Fruit fly (Drosophila melanogaster) whole organism, wandering third instar larva: ENCODE results near the gene Rsph3.

Experiments used
- Abd-B ChIP-seq: fragments of >200 bp; optimal IDR thresholded peaks from 2 replicates; lab custom pipeline; 2017; ENCODE audit warnings: missing biosample characterization, missing genetic modification characterization
- CG32264 ChIP-seq: fragments of 200-800 bp; sonication (Bioruptor generic); optimal IDR thresholded peaks from 2 replicates; lab custom pipeline; 2016; ENCODE audit warnings: missing biosample characterization, missing genetic modification characterization
- CG9705 ChIP-seq: fragments of 200-800 bp; sonication (Bioruptor generic); optimal IDR thresholded peaks from 2 replicates; lab custom pipeline; 2018; ENCODE audit warnings: missing biosample characterization, mild to moderate bottlenecking, missing genetic modification characterization
- CrebA ChIP-seq: fragments of 200-800 bp; sonication (Bioruptor generic); optimal IDR thresholded peaks from 2 replicates; lab custom pipeline; 2016; ENCODE audit warnings: missing biosample characterization, mild to moderate bottlenecking, missing genetic modification characterization, borderline replicate concordance
- Dfd ChIP-seq: fragments of >200 bp; optimal IDR thresholded peaks from 2 replicates; lab custom pipeline; 2017; ENCODE audit warnings: missing biosample characterization, missing genetic modification characterization
- GATAd ChIP-seq: sonication (Bioruptor generic); optimal IDR thresholded peaks from 2 replicates; lab custom pipeline; 2016; ENCODE audit warnings: missing biosample characterization, missing genetic modification characterization
- HLH106 ChIP-seq: fragments of 200-800 bp; optimal IDR thresholded peaks from 3 replicates; lab custom pipeline; 2019; ENCODE audit warnings: missing biosample characterization, mild to moderate bottlenecking, missing genetic modification characterization, moderate library complexity
- Hnf4 ChIP-seq: fragments of 200-800 bp; sonication (Bioruptor generic); optimal IDR thresholded peaks from 2 replicates; lab custom pipeline; 2016; ENCODE audit warnings: missing biosample characterization, mild to moderate bottlenecking, missing genetic modification characterization
- Hr83 ChIP-seq: fragments of 200-300 bp; sonication (Bioruptor generic); optimal IDR thresholded peaks from 2 replicates; lab custom pipeline; 2016; ENCODE audit warnings: missing biosample characterization, mild to moderate bottlenecking, missing genetic modification characterization, moderate library complexity; ENCODE audit not compliant: poor library complexity, severe bottlenecking
- Jra ChIP-seq: sonication (Bioruptor generic); optimal IDR thresholded peaks from 2 replicates; lab custom pipeline; 2016; ENCODE audit warnings: missing biosample characterization, missing genetic modification characterization
- Mio ChIP-seq: sonication (Bioruptor generic); optimal IDR thresholded peaks from 2 replicates; lab custom pipeline; 2016; ENCODE audit warnings: missing biosample characterization, missing genetic modification characterization
- N ChIP-seq: fragments of >200 bp; optimal IDR thresholded peaks from 2 replicates; lab custom pipeline; 2018; ENCODE audit warnings: missing biosample characterization, missing external identifiers, missing genetic modification characterization
- Rel ChIP-seq, 2 experiments: fragments of 200-800 bp; sonication (Bioruptor generic) in 1 of 2; optimal IDR thresholded peaks; 2 replicates in 1 of 2; 3 replicates in 1 of 2; lab custom pipeline; 2016 to 2019; ENCODE audit warnings: mild to moderate bottlenecking in 2 of 2, missing biosample characterization in 2 of 2, missing genetic modification characterization in 2 of 2, moderate library complexity in 1 of 2
- Sp1 ChIP-seq: fragments of 200-800 bp; sonication (Bioruptor generic); optimal IDR thresholded peaks from 3 replicates; lab custom pipeline; 2019; ENCODE audit warnings: missing biosample characterization, mild to moderate bottlenecking, missing genetic modification characterization, moderate library complexity
- Vsx2 ChIP-seq: fragments of 200-300, 225-300 bp; sonication (Bioruptor generic); optimal IDR thresholded peaks from 2 replicates; lab custom pipeline; 2018; ENCODE audit warnings: missing biosample characterization, missing genetic modification characterization; ENCODE audit not compliant: partially characterized antibody
- br ChIP-seq: fragments of 200-800 bp; sonication (Bioruptor generic); optimal IDR thresholded peaks from 2 replicates; lab custom pipeline; 2016; ENCODE audit warnings: missing biosample characterization, missing genetic modification characterization
- brk ChIP-seq: fragments of 200-800 bp; sonication (Bioruptor generic); optimal IDR thresholded peaks from 2 replicates; lab custom pipeline; 2016; ENCODE audit warnings: missing biosample characterization, mild to moderate bottlenecking, missing genetic modification characterization
- dl ChIP-seq, 2 experiments: fragments of 175-275, 200-275 bp in 1 of 2; fragments of 200-275 bp in 1 of 2; sonication (Bioruptor generic); optimal IDR thresholded peaks; lab custom pipeline; 2018; ENCODE audit warnings: mild to moderate bottlenecking in 2 of 2, missing biosample characterization in 2 of 2, missing genetic modification characterization in 2 of 2, moderate library complexity in 2 of 2; ENCODE audit not compliant: partially characterized antibody in 2 of 2, insufficient read depth in 1 of 2
- dmrt93B ChIP-seq: fragments of 200-800 bp; sonication (Bioruptor generic); optimal IDR thresholded peaks from 2 replicates; lab custom pipeline; 2018; ENCODE audit warnings: missing biosample characterization, mild to moderate bottlenecking, missing genetic modification characterization
- dsf ChIP-seq: sonication (Bioruptor generic); optimal IDR thresholded peaks from 2 replicates; lab custom pipeline; 2016; ENCODE audit warnings: missing biosample characterization, missing genetic modification characterization, borderline replicate concordance
- ey ChIP-seq: fragments of 200-800 bp; sonication (Bioruptor generic); optimal IDR thresholded peaks from 2 replicates; lab custom pipeline; 2016; ENCODE audit warnings: missing biosample characterization, missing genetic modification characterization
- foxo ChIP-seq, 2 experiments: fragments of 200-800 bp; sonication (Bioruptor generic); optimal IDR thresholded peaks; 2 replicates in 1 of 2; 3 replicates in 1 of 2; lab custom pipeline; 2016 to 2017; ENCODE audit warnings: missing biosample characterization in 2 of 2, missing genetic modification characterization in 2 of 2
- fru ChIP-seq: fragments of 200-800 bp; sonication (Bioruptor generic); optimal IDR thresholded peaks from 3 replicates; lab custom pipeline; 2016; ENCODE audit warnings: missing biosample characterization, mild to moderate bottlenecking, missing genetic modification characterization
- jim ChIP-seq: fragments of 175-275, 200-325 bp; sonication (Bioruptor generic); optimal IDR thresholded peaks from 2 replicates; lab custom pipeline; 2016; ENCODE audit warnings: missing biosample characterization, mild to moderate bottlenecking, missing genetic modification characterization
- lola ChIP-seq: fragments of >200 bp; optimal IDR thresholded peaks from 2 replicates; lab custom pipeline; 2017; ENCODE audit warnings: missing biosample characterization, missing genetic modification characterization
- pan ChIP-seq: fragments of >200 bp; optimal IDR thresholded peaks from 2 replicates; lab custom pipeline; 2017
- rgr ChIP-seq: fragments of 200-800 bp; sonication (Bioruptor generic); optimal IDR thresholded peaks from 3 replicates; lab custom pipeline; 2016; ENCODE audit warnings: missing biosample characterization, mild to moderate bottlenecking, missing genetic modification characterization
- tai ChIP-seq: sonication (Bioruptor generic); optimal IDR thresholded peaks from 2 replicates; lab custom pipeline; 2016; ENCODE audit warnings: missing biosample characterization, missing genetic modification characterization
- usp ChIP-seq: fragments of >200 bp; optimal IDR thresholded peaks from 2 replicates; lab custom pipeline; 2017; ENCODE audit warnings: missing biosample characterization, missing genetic modification characterization
- woc ChIP-seq: sonication (Bioruptor generic); optimal IDR thresholded peaks from 2 replicates; lab custom pipeline; 2016; ENCODE audit warnings: missing biosample characterization, mild to moderate bottlenecking, missing genetic modification characterization

Rsph3 gene

DNA sequence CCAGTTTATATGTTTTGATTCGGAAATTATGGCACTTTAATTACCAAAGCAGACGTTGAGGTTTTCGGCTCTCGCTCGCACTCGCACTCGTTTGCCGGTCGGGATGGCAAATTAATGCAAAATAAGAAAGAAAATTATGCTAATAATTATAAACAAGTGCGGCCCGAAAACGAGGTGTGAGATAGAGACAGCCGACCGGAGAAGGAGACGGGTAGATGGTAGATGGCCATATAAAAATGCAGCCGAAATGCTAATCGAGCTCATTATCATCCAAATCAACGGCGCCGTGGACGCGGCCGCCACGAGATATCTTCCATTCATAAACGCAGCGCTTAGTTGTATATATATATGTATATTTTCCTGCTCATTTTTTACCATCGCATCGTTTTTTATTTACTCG lies 24.5 kb upstream of the Rsph3 start:
- TF ChIP-seq dmrt93B (GFP tag; lab: Kevin White, UChicago) (no peak), N (GFP tag; lab: Kevin White, UChicago) (no peak)
- TF ChIP-seq, all 38 proteins: peak for 0

dm6 chr3L:6784635-6785606 lies 21.9 kb upstream of the Rsph3 start:
- TF ChIP-seq Jra (no peak), woc (no peak), ey (no peak), br (GFP tag; lab: Kevin White, UChicago) (no peak), dmrt93B (GFP tag; lab: Kevin White, UChicago) (no peak), Dfd (GFP tag; lab: Kevin White, UChicago) (no peak), Hnf4 (no peak)

dm6 chr3L:6783403-6783802 lies 20.4 kb upstream of the Rsph3 start:
- TF ChIP-seq Hr83 (GFP tag; lab: Kevin White, UChicago): no peak

DNA sequence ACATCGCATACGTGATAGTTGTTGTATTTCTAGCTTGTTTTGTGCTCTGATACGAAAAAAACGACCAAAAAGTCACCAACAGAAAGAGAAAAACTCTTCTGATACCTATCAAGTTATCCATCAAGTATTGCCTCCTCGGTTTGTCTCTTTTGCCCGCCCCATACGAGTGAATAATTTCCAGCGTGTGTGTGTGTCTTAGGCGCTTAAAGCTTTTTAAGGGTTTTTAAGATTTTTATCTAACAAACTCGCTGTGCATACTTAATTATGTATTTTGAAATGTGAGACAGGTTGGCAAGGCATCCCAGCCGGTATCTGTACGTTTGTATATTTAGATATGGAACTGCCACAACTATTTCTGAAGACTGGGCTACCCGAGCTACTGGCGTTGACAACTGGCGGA lies 16.4 kb upstream of the Rsph3 start:
- TF ChIP-seq ey (no peak), Rel (GFP tag; optimal IDR thresholded peaks at IDR 0.05; lab: Kevin White, UChicago) (no peak), Rel (tag; optimal IDR thresholded peaks at IDR 0.05; lab: Kevin White, UChicago) (no peak), CrebA (GFP tag; lab: Kevin White, UChicago) (no peak), foxo (GFP tag; optimal IDR thresholded peaks at IDR 0.05; lab: Kevin White, UChicago) (no peak), tai (no peak), lola (GFP tag; lab: Kevin White, UChicago) (no peak), N (GFP tag; lab: Kevin White, UChicago) (no peak)

DNA sequence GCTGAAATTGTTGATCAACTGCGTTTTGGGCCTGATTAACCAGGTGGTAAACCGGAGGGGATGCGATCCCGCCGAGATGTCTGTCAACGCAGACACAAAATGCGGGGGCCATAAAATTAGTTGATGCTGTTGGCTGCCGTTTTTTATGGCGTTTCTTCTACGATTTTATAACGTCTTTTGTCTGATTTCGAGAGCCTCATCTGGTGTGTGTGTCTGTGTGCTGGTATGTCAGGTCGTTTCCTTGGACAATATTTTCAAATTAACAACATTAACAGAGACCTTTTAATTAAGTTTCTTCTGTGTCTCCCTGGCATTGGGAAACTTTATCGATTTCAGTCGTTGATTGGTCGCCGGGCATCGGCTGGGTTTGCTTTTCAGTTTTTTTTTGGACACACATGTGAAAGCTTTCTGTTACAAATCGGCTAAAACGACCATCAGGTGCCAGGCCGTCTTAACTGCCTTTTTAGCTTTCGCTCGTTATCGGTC lies 15.8 kb upstream of the Rsph3 start:
- TF ChIP-seq brk (no peak), CG9705 (GFP tag; lab: Kevin White, UChicago) (no peak), Jra (no peak), CG32264 (no peak), pan (lab: Kevin White, UChicago) (no peak), Vsx2 (GFP tag; lab: Kevin White, UChicago) (no peak), HLH106 (no peak), Sp1 (GFP tag; lab: Kevin White, UChicago) (no peak), fru (GFP tag; lab: Kevin White, UChicago) (no peak), Abd-B (GFP tag; lab: Kevin White, UChicago) (no peak), rgr (GFP tag; lab: Kevin White, UChicago) (no peak), dsf (GFP tag; lab: Kevin White, UChicago) (no peak), ey (no peak), N (GFP tag; lab: Kevin White, UChicago) (no peak), usp (GFP tag; lab: Kevin White, UChicago) (no peak), GATAd (no peak), Hr83 (GFP tag; lab: Kevin White, UChicago) (no peak), CrebA (GFP tag; lab: Kevin White, UChicago) (no peak), Dfd (GFP tag; lab: Kevin White, UChicago) (no peak)

DNA sequence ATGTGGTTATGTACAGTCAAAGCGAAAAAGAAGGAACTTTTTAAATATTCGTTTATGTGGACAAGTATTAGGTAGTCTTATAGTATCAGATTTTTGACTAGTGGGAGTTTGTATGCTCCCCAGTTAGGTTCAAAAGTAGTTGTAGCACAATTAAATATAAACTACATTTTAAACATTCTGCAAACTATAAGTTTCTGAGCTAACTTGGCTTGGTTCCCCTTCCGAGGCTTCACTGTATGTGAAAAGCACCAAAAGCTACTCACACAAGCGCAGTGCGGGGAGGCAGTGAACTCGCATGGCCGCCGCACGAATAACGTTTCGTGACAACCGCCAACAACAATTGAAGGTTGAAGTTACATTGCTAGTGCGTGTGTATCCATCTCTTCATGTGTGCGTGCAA lies 14.6 kb upstream of the Rsph3 start:
- no peak for TF ChIP-seq jim (GFP tag; lab: Kevin White, UChicago)
- TF ChIP-seq Mio: no peak
- TF ChIP-seq Hr83 (GFP tag; lab: Kevin White, UChicago): no peak
- no peak for TF ChIP-seq usp (GFP tag; lab: Kevin White, UChicago)
- no peak for TF ChIP-seq Hnf4
- no peak for TF ChIP-seq Sp1 (GFP tag; lab: Kevin White, UChicago)
- no peak for TF ChIP-seq dsf (GFP tag; lab: Kevin White, UChicago)
- TF ChIP-seq CG9705 (GFP tag; lab: Kevin White, UChicago): no peak
- TF ChIP-seq dl (GFP tag; optimal IDR thresholded peaks at IDR 0.05; lab: Kevin White, UChicago; ENCODE audit: insufficient read depth in 1 of 2, partially characterized antibody in 2 of 2): no peak
- no peak for TF ChIP-seq CrebA (GFP tag; lab: Kevin White, UChicago)
- TF ChIP-seq Dfd (GFP tag; lab: Kevin White, UChicago): no peak
- TF ChIP-seq, all 38 proteins: peak for 0
